Worm (Caenorhabditis elegans): ENCODE results near the gene C25G4.17.
A peak's percentile ranks its signal among the peaks of the same experiment; 100 is the strongest.

Gene C25G4.17

ce11 chrIV:12443936-12444335 lies 2.1 kb downstream of the C25G4.17 start, which contains the start of gene C25G4.2:
Gene C25G4.2, minus strand, starts transcription at chrIV:12444035.
- TF ChIP-seq zip-4 (GFP tag; optimal IDR thresholded peaks at IDR 0.05) (no peak), efl-3 (GFP tag; optimal IDR thresholded peaks at IDR 0.05) (no peak), egl-13 (tag; optimal IDR thresholded peaks at IDR 0.05) (no peak), mdl-1 (tag; optimal IDR thresholded peaks at IDR 0.05) (no peak), pqm-1 (tag; optimal IDR thresholded peaks at IDR 0.05) (no peak), fos-1 (tag; optimal IDR thresholded peaks at IDR 0.05) (no peak), lin-35 (GFP tag; optimal IDR thresholded peaks at IDR 0.05) (no peak), mef-2 (tag; optimal IDR thresholded peaks at IDR 0.05) (no peak), rnt-1 (tag; optimal IDR thresholded peaks at IDR 0.05) (no peak), lin-14 (GFP tag; optimal IDR thresholded peaks at IDR 0.05) (no peak), fkh-8 (tag; optimal IDR thresholded peaks at IDR 0.05) (no peak), aha-1 (tag; optimal IDR thresholded peaks at IDR 0.05) (no peak), irx-1 (tag; optimal IDR thresholded peaks at IDR 0.05) (no peak)

ce11 chrIV:12445463-12445934 lies 3.7 kb downstream of the C25G4.17 start, which contains the start of gene C25G4.3:
Gene C25G4.3, minus strand, starts transcription at chrIV:12445884.
- no peak for TF ChIP-seq fkh-4 (tag; optimal IDR thresholded peaks at IDR 0.05; ENCODE audit: borderline replicate concordance)
- no peak for TF ChIP-seq unc-86 (tag; optimal IDR thresholded peaks at IDR 0.05)
- TF ChIP-seq isw-1 (GFP tag; IDR thresholded peaks at IDR 0.05), result no peak
- no peak for TF ChIP-seq unc-98 (GFP tag; IDR thresholded peaks at IDR 0.05)
- no peak for TF ChIP-seq C34B4.2 (tag; optimal IDR thresholded peaks at IDR 0.05)
- TF ChIP-seq alr-1 (tag; optimal IDR thresholded peaks at IDR 0.05; ENCODE audit: borderline replicate concordance), result no peak
- TF ChIP-seq rnt-1 (tag; optimal IDR thresholded peaks at IDR 0.05), result no peak
- no peak for TF ChIP-seq lsy-2 (tag; optimal IDR thresholded peaks at IDR 0.05)
- no peak for TF ChIP-seq unc-130 (tag; optimal IDR thresholded peaks at IDR 0.05)
- TF ChIP-seq vab-15 (tag; optimal IDR thresholded peaks at IDR 0.05), result no peak
- no peak for TF ChIP-seq ama-1 (optimal IDR thresholded peaks at IDR 0.05)
- no peak for TF ChIP-seq lin-15B (tag; optimal IDR thresholded peaks at IDR 0.05)
- TF ChIP-seq mef-2 (tag; optimal IDR thresholded peaks at IDR 0.05), result no peak
- no peak for TF ChIP-seq lin-35 (GFP tag; optimal IDR thresholded peaks at IDR 0.05)
- no peak for TF ChIP-seq nhr-11 (tag; optimal IDR thresholded peaks at IDR 0.05)
- TF ChIP-seq ceh-8 (GFP tag; optimal IDR thresholded peaks at IDR 0.05), result no peak
- TF ChIP-seq dpl-1 (GFP tag; optimal IDR thresholded peaks at IDR 0.05), result no peak
- TF ChIP-seq hlh-4 (tag; optimal IDR thresholded peaks at IDR 0.05), result no peak
- TF ChIP-seq C04F5.9 (tag; optimal IDR thresholded peaks at IDR 0.05), result no peak
- TF ChIP-seq lir-3 (tag; optimal IDR thresholded peaks at IDR 0.05; ENCODE audit: poor library complexity), result no peak

- TF ChIP-seq vab-15 (tag; optimal IDR thresholded peaks at IDR 0.05), result no peak
- no peak for TF ChIP-seq ets-5 (GFP tag; IDR thresholded peaks at IDR 0.05)
- TF ChIP-seq ztf-11 (tag; optimal IDR thresholded peaks at IDR 0.05), result no peak
- TF ChIP-seq ceh-8 (GFP tag; optimal IDR thresholded peaks at IDR 0.05), result no peak
- TF ChIP-seq mab-9 (GFP tag; IDR thresholded peaks at IDR 0.05), result no peak
- peak; percentile 60 for TF ChIP-seq snu-23 (GFP tag; optimal IDR thresholded peaks at IDR 0.05)
- TF ChIP-seq xbp-1 (tag; optimal IDR thresholded peaks at IDR 0.05), result peak; percentile 33
- TF ChIP-seq swsn-7 (tag; optimal IDR thresholded peaks at IDR 0.05), result peak; percentile 26
- TF ChIP-seq lin-13 (GFP tag; optimal IDR thresholded peaks at IDR 0.05), result peak; percentile 7
- no peak for TF ChIP-seq nhr-28 (tag; optimal IDR thresholded peaks at IDR 0.05)
- TF ChIP-seq grh-1 (GFP tag; IDR thresholded peaks at IDR 0.05), result no peak
- no peak for TF ChIP-seq Y116A8C.19 (tag; optimal IDR thresholded peaks at IDR 0.05; ENCODE audit: borderline replicate concordance)
- no peak for TF ChIP-seq lin-15B (tag; optimal IDR thresholded peaks at IDR 0.05)
- peak; percentile 57 to 79 for TF ChIP-seq lin-35 (GFP tag; optimal IDR thresholded peaks at IDR 0.05)
- TF ChIP-seq hlh-17 (GFP tag; optimal IDR thresholded peaks at IDR 0.05; ENCODE audit: borderline replicate concordance), result no peak
- TF ChIP-seq pag-3 (tag; optimal IDR thresholded peaks at IDR 0.05; ENCODE audit: borderline replicate concordance, insufficient read depth), result no peak
- no peak for TF ChIP-seq hlh-4 (tag; optimal IDR thresholded peaks at IDR 0.05)
- no peak for TF ChIP-seq ceh-88 (GFP tag; IDR thresholded peaks at IDR 0.05)
- TF ChIP-seq aly-2 (tag; optimal IDR thresholded peaks at IDR 0.05), result peak; percentile 8
- no peak for TF ChIP-seq nhr-19 (GFP tag; conservative IDR thresholded peaks at IDR 0.05)
- TF ChIP-seq egl-13 (tag; optimal IDR thresholded peaks at IDR 0.05), result no peak
- no peak for TF ChIP-seq tbx-2 (tag; optimal IDR thresholded peaks at IDR 0.05)
- TF ChIP-seq nhr-20 (tag; optimal IDR thresholded peaks at IDR 0.05), result peak; percentile 33
- no peak for TF ChIP-seq pqm-1 (tag; optimal IDR thresholded peaks at IDR 0.05)
- TF ChIP-seq jun-1 (tag; optimal IDR thresholded peaks at IDR 0.05), result no peak
Measured at ce11 chrIV:12451225-12451831, 9.5 kb downstream of the C25G4.17 start, which contains the start of gene dpy-26. Gene dpy-26, minus strand, starts transcription at chrIV:12451335.
